Worm (Caenorhabditis elegans) whole organism, L2 larva: ENCODE measurements around the gene D1086.2.

Experiments used
- R02D3.7 ChIP-seq: fragments of 150-350 bp; optimal IDR thresholded peaks from 2 replicates; lab custom pipeline; 2014; ENCODE audit warnings: missing biosample characterization, missing genetic modification characterization
- mab-5 ChIP-seq: fragments of 150-350 bp; optimal IDR thresholded peaks from 2 replicates; lab custom pipeline; 2014; ENCODE audit warnings: missing biosample characterization, missing genetic modification characterization
- nhr-12 ChIP-seq: fragments of 150-350 bp; optimal IDR thresholded peaks from 2 replicates; lab custom pipeline; 2014; ENCODE audit warnings: missing biosample characterization, missing genetic modification characterization
- unc-62 ChIP-seq: fragments of 150-350 bp; optimal IDR thresholded peaks from 2 replicates; lab custom pipeline; 2014; ENCODE audit warnings: missing biosample characterization, missing genetic modification reagents, missing genetic modification characterization
- ztf-11 ChIP-seq: sonication (generic microtip); optimal IDR thresholded peaks from 2 replicates; lab custom pipeline; 2017; ENCODE audit warnings: missing biosample characterization, missing genetic modification characterization

DNA sequence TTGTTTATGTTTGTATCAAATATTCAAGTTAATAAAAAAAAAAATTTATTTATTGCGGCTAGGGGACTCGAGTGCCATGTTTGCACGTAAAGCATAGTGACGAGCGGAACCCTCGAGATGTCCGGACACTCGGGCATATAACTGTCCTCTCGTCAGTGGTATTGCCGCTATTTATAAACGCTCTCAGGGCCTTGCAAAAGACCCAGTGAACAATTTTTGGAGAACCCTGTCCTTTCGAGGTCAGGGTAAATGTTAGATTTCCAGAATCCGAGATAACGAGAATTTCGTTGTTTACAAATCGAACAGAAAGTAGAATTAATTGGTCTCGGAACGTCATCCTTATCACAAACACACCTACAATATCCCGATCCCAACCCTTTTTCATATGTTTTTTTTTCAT is 6.1 kb downstream of the D1086.2 start, which contains the start of gene D1086.3:
- TF ChIP-seq ztf-11 (tag; lab: Kevin White, UChicago), result no peak
- no peak for TF ChIP-seq mab-5 (tag; lab: Kevin White, UChicago)
- no peak for TF ChIP-seq nhr-12 (tag; lab: Kevin White, UChicago)
- no peak for TF ChIP-seq R02D3.7 (tag; lab: Kevin White, UChicago)
- TF ChIP-seq unc-62 (GFP tag; lab: Kevin White, UChicago), result no peak
